Worm (Caenorhabditis elegans): ENCODE results near the gene sre-44.

Gene sre-44

DNA sequence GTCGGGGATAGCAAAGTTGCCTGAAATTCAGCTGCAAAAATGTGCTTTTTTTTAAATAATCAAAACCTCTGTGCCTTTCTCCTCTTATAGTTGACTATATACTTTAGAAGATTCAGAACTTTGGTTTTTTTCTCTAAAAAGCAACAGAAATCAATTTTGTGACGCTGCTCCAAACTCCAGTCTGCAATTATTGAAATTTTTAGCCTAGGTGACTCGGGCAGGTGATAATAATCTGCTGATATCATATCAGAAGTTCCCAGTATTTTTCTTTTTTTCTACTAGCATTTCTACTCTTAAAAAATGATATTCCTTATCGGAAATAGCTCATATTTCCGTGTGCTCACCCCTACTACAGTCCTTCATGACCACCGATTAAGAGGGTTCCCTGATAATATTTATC, at the start of gene sre-44:
sre-44 (plus strand) TSS at position 301 of the 400 bp plus-strand sequence.
- TF ChIP-seq nhr-85 (tag): peak; percentile 20
- TF ChIP-seq elt-2 (tag; optimal IDR thresholded peaks at IDR 0.05): peak; percentile 26
- TF ChIP-seq lin-35 (GFP tag; optimal IDR thresholded peaks at IDR 0.05): no peak
- no peak for TF ChIP-seq pag-3 (tag; optimal IDR thresholded peaks at IDR 0.05; ENCODE audit: borderline replicate concordance, insufficient read depth)
- no peak for TF ChIP-seq ztf-4 (tag; optimal IDR thresholded peaks at IDR 0.05)
- TF ChIP-seq ceh-63 (GFP tag; optimal IDR thresholded peaks at IDR 0.05): no peak
- TF ChIP-seq ceh-8 (GFP tag; optimal IDR thresholded peaks at IDR 0.05): no peak
- TF ChIP-seq C04F5.9 (tag; optimal IDR thresholded peaks at IDR 0.05): no peak
- TF ChIP-seq fkh-8 (tag; optimal IDR thresholded peaks at IDR 0.05): no peak
- no peak for TF ChIP-seq tlp-1 (tag; optimal IDR thresholded peaks at IDR 0.05)
- no peak for TF ChIP-seq zag-1 (tag; optimal IDR thresholded peaks at IDR 0.05)
- TF ChIP-seq hlh-4 (tag; optimal IDR thresholded peaks at IDR 0.05): no peak
- no peak for TF ChIP-seq nhr-76 (tag; optimal IDR thresholded peaks at IDR 0.05)
- TF ChIP-seq lsy-2 (tag; optimal IDR thresholded peaks at IDR 0.05): no peak
- TF ChIP-seq irx-1 (tag; optimal IDR thresholded peaks at IDR 0.05): no peak
- no peak for TF ChIP-seq ces-1 (GFP tag; optimal IDR thresholded peaks at IDR 0.05)
- no peak for TF ChIP-seq mef-2 (tag; optimal IDR thresholded peaks at IDR 0.05)

DNA sequence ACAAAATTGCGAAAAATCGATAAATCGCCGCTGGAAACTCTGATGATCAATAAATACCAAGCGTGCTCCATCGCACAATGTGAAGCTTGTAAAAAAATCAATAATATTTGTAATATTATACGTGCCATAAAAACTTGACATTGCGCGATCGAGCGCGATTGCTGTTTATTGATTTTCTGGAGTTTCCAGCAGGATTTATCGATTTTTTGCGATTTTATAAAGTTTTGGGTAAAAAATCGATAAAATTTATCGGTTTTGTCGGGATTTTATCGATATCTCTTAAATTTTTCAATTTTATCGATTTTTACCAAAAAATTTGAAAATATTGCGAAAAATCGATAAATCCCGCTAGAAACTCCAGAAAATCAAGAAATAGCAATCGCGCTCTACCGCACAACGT, 49.6 kb upstream of the sre-44 start:
- TF ChIP-seq C16A3.4 (tag; optimal IDR thresholded peaks at IDR 0.05) (no peak), ztf-11 (tag; optimal IDR thresholded peaks at IDR 0.05) (no peak), ztf-4 (tag; optimal IDR thresholded peaks at IDR 0.05) (no peak), irx-1 (tag; optimal IDR thresholded peaks at IDR 0.05) (no peak), ets-5 (GFP tag; IDR thresholded peaks at IDR 0.05) (no peak), skn-1 (tag; optimal IDR thresholded peaks at IDR 0.05) (no peak), ceh-8 (GFP tag; optimal IDR thresholded peaks at IDR 0.05) (no peak), nhr-84 (tag; optimal IDR thresholded peaks at IDR 0.05) (no peak), mep-1 (tag; optimal IDR thresholded peaks at IDR 0.05) (no peak), nhr-12 (tag; optimal IDR thresholded peaks at IDR 0.05) (no peak), blmp-1 (tag; optimal IDR thresholded peaks at IDR 0.05) (no peak), vab-15 (tag; optimal IDR thresholded peaks at IDR 0.05) (no peak), nhr-237 (tag; optimal IDR thresholded peaks at IDR 0.05) (no peak)

DNA sequence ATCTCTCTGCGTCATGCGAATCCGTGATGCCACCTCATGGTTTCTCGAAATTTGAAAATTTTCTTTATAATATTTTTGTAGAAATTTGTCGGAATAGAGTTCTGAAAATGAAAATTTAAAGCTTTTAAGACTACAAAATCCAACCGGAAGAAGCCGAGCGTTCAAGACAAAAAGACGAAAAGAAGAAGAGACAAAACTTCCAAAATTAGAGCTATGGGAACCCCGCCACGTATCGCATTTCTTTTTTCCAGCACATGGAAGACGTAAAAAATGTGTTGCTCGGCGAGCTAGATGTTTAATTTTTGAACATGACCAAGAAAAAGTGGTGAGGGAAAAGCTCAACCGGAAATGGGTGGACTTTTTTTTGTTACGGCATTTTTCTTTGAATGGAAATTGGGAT, 47.4 kb upstream of the sre-44 start, which contains the start of gene W02B8.1:
W02B8.1 (minus strand) TSS at position 101 of the 400 bp plus-strand sequence.
- no peak for TF ChIP-seq unc-62 (GFP tag; optimal IDR thresholded peaks at IDR 0.05)
- TF ChIP-seq nhr-71 (tag; optimal IDR thresholded peaks at IDR 0.05): no peak
- no peak for TF ChIP-seq F16B12.6 (tag; optimal IDR thresholded peaks at IDR 0.05)
- TF ChIP-seq nhr-12 (tag; optimal IDR thresholded peaks at IDR 0.05): no peak
- no peak for TF ChIP-seq ceh-63 (GFP tag; optimal IDR thresholded peaks at IDR 0.05)
- no peak for TF ChIP-seq elt-3 (tag; optimal IDR thresholded peaks at IDR 0.05)
- TF ChIP-seq nhr-76 (tag; optimal IDR thresholded peaks at IDR 0.05): no peak
- TF ChIP-seq unc-130 (tag; optimal IDR thresholded peaks at IDR 0.05): no peak
- TF ChIP-seq sptf-1 (tag; optimal IDR thresholded peaks at IDR 0.05): no peak
- no peak for TF ChIP-seq lin-39 (tag; optimal IDR thresholded peaks at IDR 0.05)
- TF ChIP-seq nhr-237 (tag; optimal IDR thresholded peaks at IDR 0.05): no peak
- no peak for TF ChIP-seq isw-1 (GFP tag; IDR thresholded peaks at IDR 0.05)
- no peak for TF ChIP-seq aly-2 (tag; optimal IDR thresholded peaks at IDR 0.05)
- TF ChIP-seq lir-3 (tag; optimal IDR thresholded peaks at IDR 0.05; ENCODE audit: poor library complexity): no peak
- TF ChIP-seq ets-5 (GFP tag; IDR thresholded peaks at IDR 0.05): no peak
- TF ChIP-seq pag-3 (tag; optimal IDR thresholded peaks at IDR 0.05; ENCODE audit: borderline replicate concordance, insufficient read depth): no peak
- TF ChIP-seq ztf-4 (tag; optimal IDR thresholded peaks at IDR 0.05): no peak
- TF ChIP-seq skn-1 (tag; optimal IDR thresholded peaks at IDR 0.05): no peak
- no peak for TF ChIP-seq dpl-1 (GFP tag; optimal IDR thresholded peaks at IDR 0.05)
- no peak for TF ChIP-seq unc-98 (GFP tag; IDR thresholded peaks at IDR 0.05)
